Fruit fly (Drosophila melanogaster) whole organism, embryonic: ENCODE data around the gene CG6163.

ENCODE experiments used
- BEAF-32 ChIP-seq: fragments of 200-800 bp; sonication (Bioruptor generic); optimal IDR thresholded peaks from 3 replicates; lab custom pipeline; 2017; ENCODE audit warnings: missing biosample characterization, missing genetic modification characterization, mild to moderate bottlenecking, moderate library complexity, missing genetic modification reagents
- BtbVII ChIP-seq: fragments of 200-800 bp; sonication (Bioruptor generic); optimal IDR thresholded peaks from 3 replicates; lab custom pipeline; 2017; ENCODE audit warnings: missing biosample characterization, mild to moderate bottlenecking, missing genetic modification characterization
- CG10147 ChIP-seq: fragments of 200-800 bp; sonication (Bioruptor generic); optimal IDR thresholded peaks from 2 replicates; lab custom pipeline; 2019; ENCODE audit warnings: missing biosample characterization, mild to moderate bottlenecking, missing genetic modification characterization, moderate library complexity
- CG1024 ChIP-seq: fragments of 200-800 bp; sonication (Bioruptor generic); IDR thresholded peaks from 2 replicates; pipeline ENCODE4 v1.3.6; 2022; ENCODE audit warnings: missing biosample characterization, missing genetic modification characterization
- CG10267 ChIP-seq: fragments of 200-800 bp; sonication (Bioruptor generic); optimal IDR thresholded peaks from 2 replicates; lab custom pipeline; 2018; ENCODE audit warnings: missing biosample characterization, mild to moderate bottlenecking, missing genetic modification characterization, moderate library complexity
- CG11085 ChIP-seq: fragments of 200-800 bp; sonication (Bioruptor generic); IDR thresholded peaks from 2 replicates; pipeline ENCODE4 v1.3.6; 2022; ENCODE audit warnings: missing biosample characterization, missing genetic modification characterization
- CG11695 ChIP-seq: fragments of 200-800 bp; sonication (Bioruptor generic); IDR thresholded peaks from 3 replicates; pipeline ENCODE4 v1.3.6; 2022; ENCODE audit warnings: missing biosample characterization, missing genetic modification characterization
- CG12942 ChIP-seq: fragments of 200-800 bp; sonication (Bioruptor generic); optimal IDR thresholded peaks from 3 replicates; lab custom pipeline; 2016; ENCODE audit warnings: missing biosample characterization, missing genetic modification characterization
- CG13775 ChIP-seq: fragments of 200-800 bp; sonication (Bioruptor generic); optimal IDR thresholded peaks from 3 replicates; lab custom pipeline; 2017; ENCODE audit warnings: missing biosample characterization, mild to moderate bottlenecking, missing genetic modification characterization
- CG14710 ChIP-seq: fragments of 200-800 bp; sonication (Bioruptor generic); optimal IDR thresholded peaks from 3 replicates; lab custom pipeline; 2019; ENCODE audit warnings: missing biosample characterization, mild to moderate bottlenecking, missing genetic modification characterization, moderate library complexity
- CG1529 ChIP-seq: fragments of 200-800 bp; sonication (Bioruptor generic); optimal IDR thresholded peaks from 3 replicates; lab custom pipeline; 2018; ENCODE audit warnings: missing biosample characterization, missing genetic modification characterization
- CG1602 ChIP-seq: fragments of 200-800 bp; sonication (Bioruptor generic); optimal IDR thresholded peaks from 3 replicates; lab custom pipeline; 2016; ENCODE audit warnings: missing biosample characterization, missing genetic modification characterization
- CG16815 ChIP-seq: fragments of 200-800 bp; sonication (Bioruptor generic); optimal IDR thresholded peaks from 3 replicates; lab custom pipeline; 2017; ENCODE audit warnings: missing biosample characterization, mild to moderate bottlenecking, missing genetic modification characterization
- CG17568 ChIP-seq: fragments of 200-800 bp; sonication (Bioruptor generic); optimal IDR thresholded peaks from 2 replicates; lab custom pipeline; 2018; ENCODE audit warnings: missing biosample characterization, mild to moderate bottlenecking, missing genetic modification characterization, moderate library complexity
- CG17802 ChIP-seq: fragments of 200-800 bp; sonication (Bioruptor generic); optimal IDR thresholded peaks from 2 replicates; lab custom pipeline; 2018; ENCODE audit warnings: missing biosample characterization, mild to moderate bottlenecking, missing genetic modification characterization, moderate library complexity
- CG18764 ChIP-seq: fragments of 200-800 bp; sonication (Bioruptor generic); optimal IDR thresholded peaks from 3 replicates; lab custom pipeline; 2016; ENCODE audit warnings: missing biosample characterization, missing genetic modification characterization
- CG42726 ChIP-seq: fragments of 200-800 bp; sonication (Bioruptor generic); IDR thresholded peaks from 2 replicates; pipeline ENCODE4 v1.3.6; 2022; ENCODE audit warnings: missing biosample characterization, missing genetic modification characterization; ENCODE audit not compliant: partially characterized antibody
- CG4282 ChIP-seq: fragments of 200-800 bp; sonication (Bioruptor generic); optimal IDR thresholded peaks from 2 replicates; lab custom pipeline; 2016; ENCODE audit warnings: missing biosample characterization, missing genetic modification characterization
- CG4424 ChIP-seq: fragments of 200-800 bp; sonication (Bioruptor generic); optimal IDR thresholded peaks from 3 replicates; lab custom pipeline; 2016; ENCODE audit warnings: missing biosample characterization, missing genetic modification characterization
- CG7928 ChIP-seq: fragments of 200-800 bp; sonication (Bioruptor generic); optimal IDR thresholded peaks from 2 replicates; lab custom pipeline; 2017; ENCODE audit warnings: missing biosample characterization, mild to moderate bottlenecking, missing genetic modification characterization
- CG8089 ChIP-seq: fragments of 200-800 bp; sonication (Bioruptor generic); optimal IDR thresholded peaks from 3 replicates; lab custom pipeline; 2016; ENCODE audit warnings: missing biosample characterization, missing genetic modification characterization
- CG9609 ChIP-seq: fragments of 200-800 bp; sonication (Bioruptor generic); optimal IDR thresholded peaks from 3 replicates; lab custom pipeline; 2016; ENCODE audit warnings: missing biosample characterization, missing genetic modification characterization
- CkIIα-i1 ChIP-seq: fragments of 200-800 bp; sonication (Bioruptor generic); IDR thresholded peaks from 2 replicates; pipeline ENCODE4 v1.3.6; 2022; ENCODE audit warnings: missing biosample characterization, missing genetic modification characterization
- Dip2 ChIP-seq: fragments of 200-800 bp; sonication (Bioruptor generic); IDR thresholded peaks from 2 replicates; pipeline ENCODE4 v1.3.6; 2022; ENCODE audit warnings: missing biosample characterization, missing genetic modification characterization
- Drgx ChIP-seq: fragments of 200-800 bp; sonication (Bioruptor generic); IDR thresholded peaks from 2 replicates; pipeline ENCODE4 v1.3.6; 2022; ENCODE audit warnings: missing biosample characterization, missing genetic modification characterization
- Hr39 ChIP-seq: fragments of >200 bp; optimal IDR thresholded peaks from 2 replicates; lab custom pipeline; 2017
- Mad ChIP-seq: fragments of 200-800 bp; sonication (Bioruptor generic); optimal IDR thresholded peaks from 2 replicates; lab custom pipeline; 2016; ENCODE audit warnings: missing biosample characterization, missing genetic modification characterization
- NK7.1 ChIP-seq: fragments of 200-800 bp; sonication (Bioruptor generic); optimal IDR thresholded peaks from 3 replicates; lab custom pipeline; 2016; ENCODE audit warnings: missing biosample characterization, missing genetic modification characterization
- TFAM ChIP-seq: fragments of 200-800 bp; sonication (Bioruptor generic); optimal IDR thresholded peaks from 2 replicates; lab custom pipeline; 2017; ENCODE audit warnings: missing biosample characterization, missing genetic modification characterization, inconsistent platforms
- ap ChIP-seq: fragments of 200-800 bp; sonication (Bioruptor generic); IDR thresholded peaks from 2 replicates; pipeline ENCODE4 v1.3.6; 2022; ENCODE audit warnings: missing biosample characterization, missing genetic modification characterization
- bowl ChIP-seq: fragments of 200-800 bp; sonication (Bioruptor generic); IDR thresholded peaks from 2 replicates; pipeline ENCODE4 v1.3.6; 2022; ENCODE audit warnings: missing biosample characterization, missing genetic modification characterization
- chinmo ChIP-seq: fragments of 200-800 bp; sonication (Bioruptor generic); IDR thresholded peaks from 4 replicates; pipeline ENCODE4 v1.3.6; 2022; ENCODE audit warnings: missing biosample characterization, missing genetic modification characterization; ENCODE audit not compliant: partially characterized antibody
- ci ChIP-seq: fragments of 200-800 bp; sonication (Bioruptor generic); IDR thresholded peaks from 3 replicates; pipeline ENCODE4 v1.3.6; 2022; ENCODE audit warnings: missing biosample characterization, missing genetic modification characterization
- ems ChIP-seq: fragments of 200-800 bp; sonication (Bioruptor generic); optimal IDR thresholded peaks from 3 replicates; lab custom pipeline; 2016; ENCODE audit warnings: missing biosample characterization, missing genetic modification characterization
- fd3F ChIP-seq: fragments of 200-800 bp; sonication (Bioruptor generic); optimal IDR thresholded peaks from 2 replicates; lab custom pipeline; 2018; ENCODE audit warnings: missing biosample characterization, mild to moderate bottlenecking, missing genetic modification characterization, moderate library complexity
- gro ChIP-seq: fragments of 200-800 bp; sonication (Bioruptor generic); optimal IDR thresholded peaks from 2 replicates; lab custom pipeline; 2016; ENCODE audit warnings: missing biosample characterization, missing genetic modification characterization
- hb ChIP-seq: fragments of 200-800 bp; sonication (Bioruptor generic); IDR thresholded peaks from 3 replicates; pipeline ENCODE4 v1.3.6; 2022; ENCODE audit warnings: missing biosample characterization, missing genetic modification characterization; ENCODE audit not compliant: partially characterized antibody
- kay ChIP-seq: fragments of 200-800 bp; sonication (Bioruptor generic); optimal IDR thresholded peaks from 2 replicates; lab custom pipeline; 2016; ENCODE audit warnings: missing biosample characterization, missing genetic modification characterization
- klu ChIP-seq: fragments of 200-800 bp; sonication (Bioruptor generic); IDR thresholded peaks from 2 replicates; pipeline ENCODE4 v1.3.6; 2022; ENCODE audit warnings: missing biosample characterization, missing genetic modification characterization
- lola ChIP-seq, 3 experiments: fragments of >200 bp in 2 of 3; fragments of 200-800 bp in 1 of 3; sonication (Bioruptor generic) in 1 of 3; optimal IDR thresholded peaks; 2 replicates each; lab custom pipeline; 2017 to 2019; ENCODE audit warnings: missing biosample characterization in 3 of 3, missing genetic modification characterization in 3 of 3, mild to moderate bottlenecking in 1 of 3, moderate library complexity in 1 of 3
- mld ChIP-seq: fragments of 200-800 bp; sonication (Bioruptor generic); IDR thresholded peaks from 3 replicates; pipeline ENCODE4 v1.3.6; 2022; ENCODE audit warnings: missing biosample characterization, missing genetic modification characterization; ENCODE audit not compliant: partially characterized antibody
- nau ChIP-seq: fragments of 200-800 bp; sonication (Bioruptor generic); optimal IDR thresholded peaks from 3 replicates; lab custom pipeline; 2017; ENCODE audit warnings: missing biosample characterization, mild to moderate bottlenecking, missing genetic modification characterization, missing genetic modification reagents
- oc ChIP-seq: fragments of 200-800 bp; sonication (Bioruptor generic); optimal IDR thresholded peaks from 2 replicates; lab custom pipeline; 2018; ENCODE audit warnings: missing biosample characterization, mild to moderate bottlenecking, missing genetic modification characterization, moderate library complexity
- sc ChIP-seq, 3 experiments: fragments of >200 bp in 2 of 3; fragments of 200-800 bp in 1 of 3; sonication (Bioruptor generic) in 1 of 3; optimal IDR thresholded peaks; 2 replicates in 2 of 3; 3 replicates in 1 of 3; lab custom pipeline; 2017; ENCODE audit warnings: mild to moderate bottlenecking in 1 of 3, missing biosample characterization in 1 of 3, missing genetic modification characterization in 1 of 3, missing genetic modification reagents in 1 of 3
- sens ChIP-seq: fragments of 200-800 bp; sonication (Bioruptor generic); peaks from one replicate; lab custom pipeline; 2016; ENCODE audit warnings: missing biosample characterization, missing genetic modification characterization
- sqz ChIP-seq: fragments of 200-800 bp; sonication (Bioruptor generic); optimal IDR thresholded peaks from 3 replicates; lab custom pipeline; 2018; ENCODE audit warnings: missing biosample characterization, mild to moderate bottlenecking, missing genetic modification characterization
- tgo ChIP-seq: fragments of 200-800 bp; sonication (Bioruptor generic); IDR thresholded peaks from 3 replicates; pipeline ENCODE4 v1.3.6; 2022; ENCODE audit warnings: missing biosample characterization, missing genetic modification characterization
- unc-4 ChIP-seq: fragments of 200-800 bp; sonication (Bioruptor generic); IDR thresholded peaks from 2 replicates; pipeline ENCODE4 v1.3.6; 2022; ENCODE audit warnings: missing biosample characterization, missing genetic modification characterization; ENCODE audit not compliant: partially characterized antibody
- zen2 ChIP-seq: fragments of 200-800 bp; sonication (Bioruptor generic); IDR thresholded peaks from 3 replicates; pipeline ENCODE4 v1.3.6; 2022; ENCODE audit warnings: missing biosample characterization, missing genetic modification characterization; ENCODE audit not compliant: partially characterized antibody
- zfh2 ChIP-seq: fragments of 200-800 bp; sonication (Bioruptor generic); optimal IDR thresholded peaks from 2 replicates; lab custom pipeline; 2016; ENCODE audit warnings: missing biosample characterization, missing genetic modification characterization

Gene CG6163

dm6 chr3L:11375304-11375703 lies 10.6 kb upstream of the CG6163 start (continued):
- peak; percentile 26; the same call in 1 of the 2 replicates for TF ChIP-seq klu (GFP tag; lab: Robert Waterston, UW)
- no peak for TF ChIP-seq sqz
- no peak for TF ChIP-seq CG7928 (GFP tag; lab: Kevin White, UChicago)
- no peak for TF ChIP-seq Dip2 (GFP tag; lab: Robert Waterston, UW)
- TF ChIP-seq nau: peak; percentile 31
- TF ChIP-seq CG10147 (GFP tag; lab: Kevin White, UChicago): no peak
- peak; percentile 18 for TF ChIP-seq CG17802
- peak; percentile 42 for TF ChIP-seq CG12942 (GFP tag; lab: Kevin White, UChicago)
- peak; percentile 97 for TF ChIP-seq sens (GFP tag; lab: Kevin White, UChicago)
- TF ChIP-seq tgo (GFP tag; lab: Robert Waterston, UW): peak; percentile 50; the same call in 1 of the 3 replicates
- no peak for TF ChIP-seq CkIIα-i1 (GFP tag; lab: Robert Waterston, UW)
- TF ChIP-seq zfh2: no peak
- TF ChIP-seq NK7.1 (GFP tag; lab: Kevin White, UChicago): no peak
- no peak for TF ChIP-seq chinmo (GFP tag; lab: Robert Waterston, UW)
- TF ChIP-seq unc-4: no peak
- TF ChIP-seq CG4282 (GFP tag; lab: Kevin White, UChicago): no peak
- TF ChIP-seq gro (GFP tag; lab: Kevin White, UChicago): no peak
- TF ChIP-seq CG16815 (GFP tag; lab: Kevin White, UChicago): peak; percentile 59
- no peak for TF ChIP-seq hb (GFP tag; lab: Robert Waterston, UW)
- peak; percentile 51 for TF ChIP-seq CG18764
- no peak for TF ChIP-seq sc (optimal IDR thresholded peaks at IDR 0.05; lab: Kevin White, UChicago)
- TF ChIP-seq sc (GFP tag; optimal IDR thresholded peaks at IDR 0.05; lab: Kevin White, UChicago): peak; percentile 79
- peak; percentile 28; the same call in 1 of the 2 replicates for TF ChIP-seq CG1024 (GFP tag; lab: Robert Waterston, UW)
- TF ChIP-seq CG1602 (GFP tag; lab: Kevin White, UChicago): peak; percentile 69
- TF ChIP-seq fd3F (GFP tag; lab: Kevin White, UChicago): no peak
- TF ChIP-seq CG17568 (GFP tag; lab: Kevin White, UChicago): peak; percentile 40
- peak; percentile 77 for TF ChIP-seq oc (tag; lab: Kevin White, UChicago)
- TF ChIP-seq ap (GFP tag; lab: Robert Waterston, UW): 0 out of 2 replicates have a peak, but pooled peaks have one; percentile 3
- no peak for TF ChIP-seq TFAM (GFP tag; lab: Kevin White, UChicago)
- TF ChIP-seq lola (GFP tag; optimal IDR thresholded peaks at IDR 0.05; lab: Kevin White, UChicago): peak in 1 of 3 experiments; percentile 86
- 0 out of 3 replicates have a peak, but pooled peaks have one; percentile 11 for TF ChIP-seq CG11695 (GFP tag; lab: Robert Waterston, UW)
- no peak for TF ChIP-seq BtbVII (GFP tag; lab: Kevin White, UChicago)
- no peak for TF ChIP-seq bowl (GFP tag; lab: Robert Waterston, UW)
- no peak for TF ChIP-seq mld (GFP tag; lab: Robert Waterston, UW)
- no peak for TF ChIP-seq Mad (GFP tag; lab: Kevin White, UChicago)
- TF ChIP-seq ems: no peak
- TF ChIP-seq BEAF-32 (GFP tag; lab: Kevin White, UChicago): no peak
- peak; percentile 74 for TF ChIP-seq CG10267
- peak; percentile 84 for TF ChIP-seq CG14710 (tag; lab: Kevin White, UChicago)
- peak; percentile 9 for TF ChIP-seq kay (GFP tag; lab: Kevin White, UChicago)
- no peak for TF ChIP-seq CG42726 (GFP tag; lab: Robert Waterston, UW)
- no peak for TF ChIP-seq CG11085 (GFP tag; lab: Robert Waterston, UW)
- no peak for TF ChIP-seq Hr39 (lab: Kevin White, UChicago)
- TF ChIP-seq CG8089 (GFP tag; lab: Kevin White, UChicago): peak; percentile 31
- no peak for TF ChIP-seq CG9609 (GFP tag; lab: Kevin White, UChicago)
- peak; percentile 63 for TF ChIP-seq CG4424 (GFP tag; lab: Kevin White, UChicago)
- peak; percentile 72 for TF ChIP-seq CG1529 (GFP tag; lab: Kevin White, UChicago)
- peak; percentile 57 for TF ChIP-seq Drgx (GFP tag; lab: Robert Waterston, UW)
- TF ChIP-seq CG13775: peak; percentile 55
- TF ChIP-seq ci (GFP tag; lab: Robert Waterston, UW): peak; percentile 82
- no peak for TF ChIP-seq zen2
